Worm (Caenorhabditis elegans): ENCODE measurements around the gene tkt-1.

DNA sequence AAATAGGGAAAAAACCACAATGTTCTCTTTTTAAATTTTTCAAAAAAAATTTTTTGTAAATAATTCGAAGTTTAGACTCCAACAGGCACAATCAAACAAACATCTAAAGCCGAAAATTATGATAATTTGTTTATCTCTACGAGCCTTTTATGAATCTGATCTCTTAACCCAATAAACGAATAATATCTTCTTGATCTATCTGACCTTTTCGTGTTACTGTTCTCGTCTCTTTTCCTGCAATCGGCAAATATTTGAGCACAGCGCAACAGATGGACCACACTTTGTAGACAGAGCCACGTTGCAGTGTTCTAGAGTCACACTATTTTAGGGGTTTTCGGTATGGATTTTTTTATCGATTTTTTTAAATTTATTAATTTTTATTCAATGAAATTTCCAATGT lies 8.4 kb downstream of the tkt-1 start:
- TF ChIP-seq W03F9.2 (tag; optimal IDR thresholded peaks at IDR 0.05) (no peak), dao-5 (tag; optimal IDR thresholded peaks at IDR 0.05) (no peak)
